Fruit fly (Drosophila melanogaster) S2 (cell line): ENCODE results near the gene Larp7.

Experiments used
- CG8478 ChIP-seq: fragments of >200 bp; optimal IDR thresholded peaks from 2 replicates; lab custom pipeline; 2018
- CTCF ChIP-seq, 2 experiments: fragments of >200 bp; optimal IDR thresholded peaks; 2 replicates each; lab custom pipeline; 2018

dm6 chrX:9224423-9224822, 19.2 kb upstream of the Larp7 start:
- no peak for TF ChIP-seq CG8478 (lab: Kevin White, UChicago)
- no peak for TF ChIP-seq CTCF (optimal IDR thresholded peaks at IDR 0.05; lab: Kevin White, UChicago)
